Worm (Caenorhabditis elegans) whole organism, L1 larva: ENCODE data around the gene F08H9.4.

Experiments used
- ama-1 ChIP-seq: fragments of 150-350 bp; optimal IDR thresholded peaks from 2 replicates; lab custom pipeline; 2014
- ceh-82 ChIP-seq, 3 experiments: fragments of 150-350 bp in 1 of 3; sonication (generic microtip) in 2 of 3; optimal IDR thresholded peaks; 2 replicates each; lab custom pipeline; 2014 to 2017; ENCODE audit warnings: missing biosample characterization in 3 of 3, missing genetic modification characterization in 3 of 3
- ces-1 ChIP-seq: fragments of 150-350 bp; optimal IDR thresholded peaks from 2 replicates; lab custom pipeline; 2014; ENCODE audit warnings: missing biosample characterization, missing genetic modification reagents, missing genetic modification characterization
- fkh-10 ChIP-seq: sonication (generic microtip); optimal IDR thresholded peaks from 2 replicates; lab custom pipeline; 2017; ENCODE audit warnings: missing biosample characterization, missing genetic modification reagents, missing genetic modification characterization
- fos-1 ChIP-seq: fragments of 150-350 bp; optimal IDR thresholded peaks from 2 replicates; lab custom pipeline; 2014; ENCODE audit warnings: missing biosample characterization, missing genetic modification characterization
- irx-1 ChIP-seq: sonication (generic microtip); optimal IDR thresholded peaks from 2 replicates; lab custom pipeline; 2016; ENCODE audit warnings: missing genetic modification characterization, missing compliant biosample characterization
- lin-15B ChIP-seq: fragments of 150-350 bp; sonication (generic microtip); optimal IDR thresholded peaks from 3 replicates; lab custom pipeline; 2014; ENCODE audit warnings: missing biosample characterization, missing genetic modification characterization
- lin-35 ChIP-seq, 2 experiments: fragments of 150-350 bp; optimal IDR thresholded peaks; 2 replicates each; lab custom pipeline; 2014; ENCODE audit warnings: missing biosample characterization in 2 of 2, missing genetic modification characterization in 2 of 2, missing genetic modification reagents in 2 of 2
- mab-9 ChIP-seq: fragments of 200-800 bp; sonication (Bioruptor generic); IDR thresholded peaks from 2 replicates; pipeline ENCODE4 v1.3.6; 2022; ENCODE audit warnings: missing genetic modification reagents, missing genetic modification characterization, missing compliant biosample characterization
- pax-3 ChIP-seq: fragments of 200-800 bp; sonication (Bioruptor generic); optimal IDR thresholded peaks from 2 replicates; lab custom pipeline; 2018; ENCODE audit warnings: mild to moderate bottlenecking, missing genetic modification characterization, moderate library complexity, missing compliant biosample characterization
- snpc-4 ChIP-seq: fragments of 150-350 bp; optimal IDR thresholded peaks from 2 replicates; lab custom pipeline; 2014; ENCODE audit warnings: missing biosample characterization, missing genetic modification characterization
- unc-130 ChIP-seq: fragments of 150-350 bp; optimal IDR thresholded peaks from 2 replicates; lab custom pipeline; 2017; ENCODE audit warnings: missing biosample characterization, missing genetic modification characterization, inconsistent platforms
- unc-62 ChIP-seq: fragments of 150-350 bp; optimal IDR thresholded peaks from 2 replicates; lab custom pipeline; 2014; ENCODE audit warnings: missing biosample characterization, missing genetic modification reagents, missing genetic modification characterization

ce11 chrV:14503065-14503464 lies 38.8 kb upstream of the F08H9.4 start:
- TF ChIP-seq snpc-4 (tag; lab: Kevin White, UChicago) (no peak), lin-35 (GFP tag; optimal IDR thresholded peaks at IDR 0.05; lab: Kevin White, UChicago) (peak in 1 of 2 experiments; percentile 51), lin-15B (tag; lab: Kevin White, UChicago) (no peak), fos-1 (no peak), ama-1 (lab: Kevin White, UChicago) (no peak), ces-1 (GFP tag; lab: Kevin White, UChicago) (no peak), unc-62 (no peak), irx-1 (tag; lab: Kevin White, UChicago) (no peak), fkh-10 (no peak), ceh-82 (tag; optimal IDR thresholded peaks at IDR 0.05; lab: Kevin White, UChicago) (no peak), unc-130 (tag; lab: Kevin White, UChicago) (no peak), mab-9 (GFP tag; lab: Robert Waterston, UW) (no peak), pax-3 (tag; lab: Kevin White, UChicago) (no peak)
